Fruit fly (Drosophila melanogaster) whole organism, embryonic: Measurements from ENCODE around the gene CG8292.

Experiments used
- Abd-B ChIP-seq: fragments of 200-800 bp; sonication (Bioruptor generic); optimal IDR thresholded peaks from 2 replicates; lab custom pipeline; 2018; ENCODE audit warnings: missing biosample characterization, mild to moderate bottlenecking, missing genetic modification characterization, moderate library complexity
- BtbVII ChIP-seq: fragments of 200-800 bp; sonication (Bioruptor generic); optimal IDR thresholded peaks from 3 replicates; lab custom pipeline; 2017; ENCODE audit warnings: missing biosample characterization, mild to moderate bottlenecking, missing genetic modification characterization
- CG10209 ChIP-seq: fragments of 200-800 bp; sonication (Bioruptor generic); optimal IDR thresholded peaks from 3 replicates; lab custom pipeline; 2017; ENCODE audit warnings: missing biosample characterization, mild to moderate bottlenecking, missing genetic modification characterization, missing genetic modification reagents
- CG11093 ChIP-seq: fragments of 200-800 bp; sonication (Bioruptor generic); IDR thresholded peaks from 3 replicates; pipeline ENCODE4 v1.3.6; 2022; ENCODE audit warnings: missing biosample characterization, missing genetic modification characterization
- CG12104 ChIP-seq: fragments of 200-800 bp; sonication (Bioruptor generic); optimal IDR thresholded peaks from 3 replicates; lab custom pipeline; 2016; ENCODE audit warnings: missing biosample characterization, missing genetic modification characterization
- CG12769 ChIP-seq: fragments of 200-800 bp; sonication (Bioruptor generic); optimal IDR thresholded peaks from 2 replicates; lab custom pipeline; 2019; ENCODE audit warnings: missing biosample characterization, mild to moderate bottlenecking, missing genetic modification characterization, moderate library complexity
- CG13296 ChIP-seq: fragments of 200-800 bp; sonication (Bioruptor generic); optimal IDR thresholded peaks from 3 replicates; lab custom pipeline; 2018; ENCODE audit warnings: missing biosample characterization, mild to moderate bottlenecking, missing genetic modification characterization
- CG13424 ChIP-seq: fragments of 200-800 bp; sonication (Bioruptor generic); optimal IDR thresholded peaks from 2 replicates; lab custom pipeline; 2019; ENCODE audit warnings: missing biosample characterization, mild to moderate bottlenecking, missing genetic modification characterization, moderate library complexity
- CG14710 ChIP-seq: fragments of 200-800 bp; sonication (Bioruptor generic); optimal IDR thresholded peaks from 3 replicates; lab custom pipeline; 2019; ENCODE audit warnings: missing biosample characterization, mild to moderate bottlenecking, missing genetic modification characterization, moderate library complexity
- CG15601 ChIP-seq: fragments of 200-800 bp; sonication (Bioruptor generic); optimal IDR thresholded peaks from 3 replicates; lab custom pipeline; 2019; ENCODE audit warnings: missing biosample characterization, mild to moderate bottlenecking, missing genetic modification characterization, moderate library complexity
- CG17186 ChIP-seq: fragments of 200-800 bp; sonication (Bioruptor generic); optimal IDR thresholded peaks from 3 replicates; lab custom pipeline; 2017; ENCODE audit warnings: missing biosample characterization, missing genetic modification reagents, missing genetic modification characterization
- CG18476 ChIP-seq: fragments of 200-800 bp; sonication (Bioruptor generic); optimal IDR thresholded peaks from 2 replicates; lab custom pipeline; 2016; ENCODE audit warnings: missing biosample characterization, mild to moderate bottlenecking, missing genetic modification characterization
- CG2116 ChIP-seq: fragments of 200-800 bp; sonication (Bioruptor generic); optimal IDR thresholded peaks from 3 replicates; lab custom pipeline; 2018; ENCODE audit warnings: missing biosample characterization, mild to moderate bottlenecking, missing genetic modification characterization
- CG32532 ChIP-seq: fragments of 200-800 bp; sonication (Bioruptor generic); IDR thresholded peaks from 2 replicates; pipeline ENCODE4 v1.3.6; 2022; ENCODE audit warnings: missing biosample characterization, missing genetic modification characterization
- CG33213 ChIP-seq: fragments of 200-800 bp; sonication (Bioruptor generic); optimal IDR thresholded peaks from 3 replicates; lab custom pipeline; 2016; ENCODE audit warnings: missing biosample characterization, missing genetic modification characterization
- CG3995 ChIP-seq: fragments of 200-800 bp; sonication (Bioruptor generic); optimal IDR thresholded peaks from 3 replicates; lab custom pipeline; 2016; ENCODE audit warnings: missing biosample characterization, missing genetic modification characterization
- CG4730 ChIP-seq: fragments of 200-800 bp; sonication (Bioruptor generic); IDR thresholded peaks from 2 replicates; pipeline ENCODE4 v1.3.6; 2022; ENCODE audit warnings: missing biosample characterization, missing genetic modification characterization
- CG5245 ChIP-seq: fragments of 200-800 bp; sonication (Bioruptor generic); optimal IDR thresholded peaks from 3 replicates; lab custom pipeline; 2016; ENCODE audit warnings: missing biosample characterization, missing genetic modification characterization
- CG6272 ChIP-seq: fragments of 200-800 bp; sonication (Bioruptor generic); IDR thresholded peaks from 2 replicates; pipeline ENCODE4 v1.3.6; 2022; ENCODE audit warnings: missing biosample characterization, missing genetic modification characterization
- CG7839 ChIP-seq: fragments of 200-800 bp; sonication (Bioruptor generic); optimal IDR thresholded peaks from 3 replicates; lab custom pipeline; 2018; ENCODE audit warnings: missing biosample characterization, mild to moderate bottlenecking, missing genetic modification characterization, moderate library complexity
- CG7963 ChIP-seq: fragments of 200-800 bp; sonication (Bioruptor generic); IDR thresholded peaks from 3 replicates; pipeline ENCODE4 v1.3.6; 2022; ENCODE audit warnings: missing biosample characterization, missing genetic modification characterization; ENCODE audit not compliant: partially characterized antibody
- CG8924 ChIP-seq: fragments of 200-800 bp; optimal IDR thresholded peaks from 3 replicates; lab custom pipeline; 2019; ENCODE audit warnings: missing biosample characterization, mild to moderate bottlenecking, missing genetic modification characterization, moderate library complexity
- CG8944 ChIP-seq: fragments of 200-800 bp; sonication (Bioruptor generic); optimal IDR thresholded peaks from 3 replicates; lab custom pipeline; 2016; ENCODE audit warnings: missing biosample characterization, missing genetic modification characterization
- CG9215 ChIP-seq: fragments of 200-800 bp; sonication (Bioruptor generic); IDR thresholded peaks from 2 replicates; pipeline ENCODE4 v1.3.6; 2022; ENCODE audit warnings: missing biosample characterization, missing genetic modification characterization
- CG9797 ChIP-seq: fragments of 200-800 bp; sonication (Bioruptor generic); optimal IDR thresholded peaks from 3 replicates; lab custom pipeline; 2018; ENCODE audit warnings: missing biosample characterization, mild to moderate bottlenecking, missing genetic modification characterization
- Deaf1 ChIP-seq: fragments of 200-800 bp; optimal IDR thresholded peaks from 3 replicates; lab custom pipeline; 2019; ENCODE audit warnings: missing biosample characterization, mild to moderate bottlenecking, missing genetic modification characterization, moderate library complexity
- Dref ChIP-seq: fragments of 200-800 bp; sonication (Bioruptor generic); IDR thresholded peaks from 2 replicates; pipeline ENCODE4 v1.3.6; 2022; ENCODE audit warnings: missing biosample characterization, missing genetic modification characterization
- HHEX ChIP-seq: fragments of 200-800 bp; sonication (Bioruptor generic); optimal IDR thresholded peaks from 3 replicates; lab custom pipeline; 2017; ENCODE audit warnings: missing biosample characterization, mild to moderate bottlenecking, missing genetic modification characterization, missing genetic modification reagents
- HmgD ChIP-seq: fragments of 200-800 bp; sonication (Bioruptor generic); optimal IDR thresholded peaks from 3 replicates; lab custom pipeline; 2016; ENCODE audit warnings: missing biosample characterization, missing genetic modification characterization
- MBD-R2 ChIP-seq: fragments of 200-800 bp; sonication (Bioruptor generic); IDR thresholded peaks from 2 replicates; pipeline ENCODE4 v1.3.6; 2022; ENCODE audit warnings: missing biosample characterization, missing genetic modification characterization
- NC2β ChIP-seq: fragments of 200-800 bp; sonication (Bioruptor generic); optimal IDR thresholded peaks from 2 replicates; lab custom pipeline; 2016; ENCODE audit warnings: missing biosample characterization, missing genetic modification characterization
- NFAT ChIP-seq: fragments of 200-800 bp; sonication (Bioruptor generic); IDR thresholded peaks from 2 replicates; pipeline ENCODE4 v1.3.6; 2022; ENCODE audit warnings: missing biosample characterization, missing genetic modification characterization
- Oaz ChIP-seq: fragments of 200-800 bp; sonication (Bioruptor generic); IDR thresholded peaks from 2 replicates; pipeline ENCODE4 v1.3.6; 2022; ENCODE audit warnings: missing biosample characterization, missing genetic modification characterization
- Pdp1 ChIP-seq, 2 experiments: fragments of 200-800 bp; sonication (Bioruptor generic); optimal IDR thresholded peaks; 3 replicates each; lab custom pipeline; 2016; ENCODE audit warnings: missing biosample characterization in 2 of 2, missing genetic modification characterization in 2 of 2, mild to moderate bottlenecking in 1 of 2, moderate library complexity in 1 of 2
- Side ChIP-seq: fragments of 200-800 bp; sonication (Bioruptor generic); optimal IDR thresholded peaks from 2 replicates; lab custom pipeline; 2016; ENCODE audit warnings: missing biosample characterization, missing genetic modification characterization
- Sry-δ ChIP-seq: fragments of 200-800 bp; sonication (Bioruptor generic); optimal IDR thresholded peaks from 2 replicates; lab custom pipeline; 2016; ENCODE audit warnings: missing biosample characterization, missing genetic modification characterization
- Stat92E ChIP-seq, 3 experiments: fragments of >200 bp in 2 of 3; fragments of 200-800 bp in 1 of 3; sonication (Bioruptor generic) in 1 of 3; optimal IDR thresholded peaks; 2 replicates each; lab custom pipeline; 2017 to 2019; ENCODE audit warnings: missing biosample characterization in 3 of 3, missing genetic modification characterization in 3 of 3, mild to moderate bottlenecking in 1 of 3, moderate library complexity in 1 of 3
- az2 ChIP-seq: fragments of 200-800 bp; sonication (Bioruptor generic); optimal IDR thresholded peaks from 3 replicates; lab custom pipeline; 2016; ENCODE audit warnings: missing biosample characterization, missing genetic modification characterization
- eve ChIP-seq, 2 experiments: fragments of >200 bp; optimal IDR thresholded peaks; 2 replicates each; lab custom pipeline; 2017; ENCODE audit warnings: missing biosample characterization in 2 of 2, missing genetic modification characterization in 2 of 2
- ewg ChIP-seq: fragments of 200-800 bp; sonication (Bioruptor generic); optimal IDR thresholded peaks from 3 replicates; lab custom pipeline; 2017; ENCODE audit warnings: mild to moderate bottlenecking, missing biosample characterization, missing genetic modification reagents, missing genetic modification characterization
- fd64A ChIP-seq: fragments of 200-800 bp; sonication (Bioruptor generic); optimal IDR thresholded peaks from 3 replicates; lab custom pipeline; 2018; ENCODE audit warnings: missing biosample characterization, mild to moderate bottlenecking, missing genetic modification characterization
- gfzf ChIP-seq: fragments of 200-800 bp; sonication (Bioruptor generic); optimal IDR thresholded peaks from 2 replicates; lab custom pipeline; 2016; ENCODE audit warnings: missing biosample characterization, mild to moderate bottlenecking, missing genetic modification characterization, moderate library complexity
- gsb ChIP-seq: fragments of 200-800 bp; sonication (Bioruptor generic); IDR thresholded peaks from 2 replicates; pipeline ENCODE4 v1.3.6; 2022; ENCODE audit warnings: missing biosample characterization, missing genetic modification characterization
- knrl ChIP-seq: fragments of 200-800 bp; sonication (Bioruptor generic); IDR thresholded peaks from 3 replicates; pipeline ENCODE4 v1.3.6; 2022; ENCODE audit warnings: missing biosample characterization, missing genetic modification characterization; ENCODE audit not compliant: partially characterized antibody
- lola ChIP-seq, 3 experiments: fragments of >200 bp in 2 of 3; fragments of 200-800 bp in 1 of 3; sonication (Bioruptor generic) in 1 of 3; optimal IDR thresholded peaks; 2 replicates each; lab custom pipeline; 2017 to 2019; ENCODE audit warnings: missing biosample characterization in 3 of 3, missing genetic modification characterization in 3 of 3, mild to moderate bottlenecking in 1 of 3, moderate library complexity in 1 of 3
- phol ChIP-seq: fragments of 200-800 bp; sonication (Bioruptor generic); optimal IDR thresholded peaks from 3 replicates; lab custom pipeline; 2018; ENCODE audit warnings: missing biosample characterization, mild to moderate bottlenecking, missing genetic modification characterization, moderate library complexity
- trem ChIP-seq: fragments of 200-800 bp; optimal IDR thresholded peaks from 3 replicates; lab custom pipeline; 2019; ENCODE audit warnings: missing biosample characterization, mild to moderate bottlenecking, missing genetic modification characterization, moderate library complexity
- vfl ChIP-seq: fragments of 200-800 bp; sonication (Bioruptor generic); optimal IDR thresholded peaks from 2 replicates; lab custom pipeline; 2016; ENCODE audit warnings: missing biosample characterization, missing genetic modification characterization
- vvl ChIP-seq: fragments of 200-800 bp; sonication (Bioruptor generic); IDR thresholded peaks from 2 replicates; pipeline ENCODE4 v1.3.6; 2022; ENCODE audit warnings: missing biosample characterization, missing genetic modification characterization
- zen ChIP-seq: fragments of 200-800 bp; sonication (Bioruptor generic); optimal IDR thresholded peaks from 3 replicates; lab custom pipeline; 2018; ENCODE audit warnings: missing biosample characterization, mild to moderate bottlenecking, missing genetic modification characterization, moderate library complexity

The CG8292 gene

dm6 chr2L:8239712-8240245 lies 22.0 kb upstream of the CG8292 start, which contains the start of gene Pvr (continued):
- TF ChIP-seq phol (tag; lab: Kevin White, UChicago) = no peak
- TF ChIP-seq CG12104 (GFP tag; lab: Kevin White, UChicago) = no peak
- TF ChIP-seq CG8924 = peak; percentile 3
- TF ChIP-seq CG18476 (GFP tag; lab: Kevin White, UChicago) = peak; percentile 36
- peak; percentile 83 for TF ChIP-seq Dref (GFP tag; lab: Robert Waterston, UW)
- no peak for TF ChIP-seq Side (GFP tag; lab: Kevin White, UChicago)
- TF ChIP-seq Abd-B = peak; percentile 10
- peak; percentile 94 for TF ChIP-seq knrl (GFP tag; lab: Robert Waterston, UW)
- no peak for TF ChIP-seq CG4730 (GFP tag; lab: Robert Waterston, UW)
- TF ChIP-seq CG5245 = no peak
- TF ChIP-seq fd64A (GFP tag; lab: Kevin White, UChicago) = no peak
- no peak for TF ChIP-seq HHEX (GFP tag; lab: Kevin White, UChicago)
- TF ChIP-seq CG32532 (GFP tag; lab: Robert Waterston, UW) = peak; percentile 39
- TF ChIP-seq CG15601 (tag; lab: Kevin White, UChicago) = peak; percentile 80
- TF ChIP-seq CG33213 = peak; percentile 40
- TF ChIP-seq CG6272 (GFP tag; lab: Robert Waterston, UW) = no peak
- TF ChIP-seq CG7963 = peak; percentile 94
- peak; percentile 93 for TF ChIP-seq Sry-δ (GFP tag; lab: Kevin White, UChicago)
- peak in 1 of 3 experiments; percentile 22 for TF ChIP-seq lola (GFP tag; optimal IDR thresholded peaks at IDR 0.05; lab: Kevin White, UChicago)
- TF ChIP-seq ewg (GFP tag; lab: Kevin White, UChicago) = no peak
- TF ChIP-seq CG13296 (GFP tag; lab: Kevin White, UChicago) = no peak
- TF ChIP-seq CG9797 (GFP tag; lab: Kevin White, UChicago) = peak; percentile 40
- no peak for TF ChIP-seq Deaf1 (tag; lab: Kevin White, UChicago)
- peak; percentile 18 for TF ChIP-seq BtbVII (GFP tag; lab: Kevin White, UChicago)
- peak; percentile 65 for TF ChIP-seq CG17186 (GFP tag; lab: Kevin White, UChicago)
- TF ChIP-seq vvl (GFP tag; lab: Robert Waterston, UW) = peak; percentile 31; the same call in 1 of the 2 replicates
- no peak for TF ChIP-seq NC2β (GFP tag; lab: Kevin White, UChicago)
- TF ChIP-seq HmgD (GFP tag; lab: Kevin White, UChicago) = no peak
- TF ChIP-seq CG12769 (tag; lab: Kevin White, UChicago) = no peak
- no peak for TF ChIP-seq NFAT (GFP tag; lab: Robert Waterston, UW)
- no peak for TF ChIP-seq az2
- no peak for TF ChIP-seq zen (tag; lab: Kevin White, UChicago)
- TF ChIP-seq CG9215 (GFP tag; lab: Robert Waterston, UW) = no peak
- TF ChIP-seq eve (GFP tag; optimal IDR thresholded peaks at IDR 0.05; lab: Kevin White, UChicago) = no peak
- no peak for TF ChIP-seq Oaz (GFP tag; lab: Robert Waterston, UW)
- no peak for TF ChIP-seq gsb
- TF ChIP-seq CG13424 (tag; lab: Kevin White, UChicago) = no peak
- no peak for TF ChIP-seq CG11093 (GFP tag; lab: Robert Waterston, UW)
- peak; percentile 67 for TF ChIP-seq trem (tag; lab: Kevin White, UChicago)
- no peak for TF ChIP-seq CG10209 (GFP tag; lab: Kevin White, UChicago)
- TF ChIP-seq MBD-R2 (GFP tag; lab: Robert Waterston, UW) = peak; percentile 34; the same call in 1 of the 2 replicates
- TF ChIP-seq Pdp1 (GFP tag; optimal IDR thresholded peaks at IDR 0.05; lab: Kevin White, UChicago) = no peak
- no peak for TF ChIP-seq CG8944 (GFP tag; lab: Kevin White, UChicago)
- peak in 1 of 3 experiments; percentile 59 for TF ChIP-seq Stat92E (GFP tag; optimal IDR thresholded peaks at IDR 0.05; lab: Kevin White, UChicago)
- TF ChIP-seq CG2116 = peak; percentile 69
- TF ChIP-seq CG14710 = peak; percentile 86
- no peak for TF ChIP-seq CG7839
- TF ChIP-seq gfzf = peak; percentile 12
- peak; percentile 93 for TF ChIP-seq CG3995 (GFP tag; lab: Kevin White, UChicago)
- no peak for TF ChIP-seq vfl (GFP tag; lab: Kevin White, UChicago)
